Fruit fly (Drosophila melanogaster): ENCODE data around the gene CG43740.
A peak's percentile ranks its signal among the peaks of the same experiment; 100 is the strongest.

The CG43740 gene

dm6 chrX:10300140-10300539 is 33.3 kb upstream of the CG43740 start (continued):
- TF ChIP-seq gem (tag; optimal IDR thresholded peaks at IDR 0.05) (peak; percentile 49), lab (GFP tag; optimal IDR thresholded peaks at IDR 0.05) (peak; percentile 8), vvl (GFP tag; IDR thresholded peaks at IDR 0.05) (no peak), nau (GFP tag; optimal IDR thresholded peaks at IDR 0.05) (no peak), CG10959 (GFP tag; IDR thresholded peaks at IDR 0.05) (no peak), Hand (GFP tag; optimal IDR thresholded peaks at IDR 0.05) (no peak), prd (optimal IDR thresholded peaks at IDR 0.05) (no peak), prd (GFP tag; IDR thresholded peaks at IDR 0.05) (no peak), sug (tag; optimal IDR thresholded peaks at IDR 0.05) (no peak), E2f1 (GFP tag; IDR thresholded peaks at IDR 0.05) (no peak), Sry-δ (GFP tag; optimal IDR thresholded peaks at IDR 0.05) (no peak), CG11723 (GFP tag; optimal IDR thresholded peaks at IDR 0.05) (no peak), yki (optimal IDR thresholded peaks at IDR 0.05) (no peak), Hr78 (GFP tag; optimal IDR thresholded peaks at IDR 0.05) (no peak), Myb (GFP tag; optimal IDR thresholded peaks at IDR 0.05) (no peak), CG1647 (GFP tag; optimal IDR thresholded peaks at IDR 0.05) (no peak), hbn (GFP tag; IDR thresholded peaks at IDR 0.05; ENCODE audit: partially characterized antibody) (no peak), otp (GFP tag; IDR thresholded peaks at IDR 0.05) (no peak), unpg (GFP tag; optimal IDR thresholded peaks at IDR 0.05) (peak; percentile 20), Xrp1 (GFP tag; IDR thresholded peaks at IDR 0.05) (0 out of 2 replicates have a peak, but pooled peaks have one; percentile 9), ab (GFP tag; optimal IDR thresholded peaks at IDR 0.05) (no peak), CG4404 (GFP tag; IDR thresholded peaks at IDR 0.05) (no peak), fru (optimal IDR thresholded peaks at IDR 0.05) (no peak), bsh (GFP tag; optimal IDR thresholded peaks at IDR 0.05) (peak in 1 of 2 experiments; percentile 16), Adf1 (GFP tag; IDR thresholded peaks at IDR 0.05) (no peak), Atf-2 (GFP tag; optimal IDR thresholded peaks at IDR 0.05) (no peak), dati (GFP tag; IDR thresholded peaks at IDR 0.05) (no peak), CG17359 (tag; optimal IDR thresholded peaks at IDR 0.05) (no peak), Dek (tag; optimal IDR thresholded peaks at IDR 0.05) (no peak), Lim3 (GFP tag; IDR thresholded peaks at IDR 0.05) (no peak), CG10979 (tag; optimal IDR thresholded peaks at IDR 0.05) (no peak), CG8359 (GFP tag; optimal IDR thresholded peaks at IDR 0.05; ENCODE audit: borderline replicate concordance) (no peak), CG11504 (tag; optimal IDR thresholded peaks at IDR 0.05) (peak; percentile 41), CG2129 (GFP tag; IDR thresholded peaks at IDR 0.05; ENCODE audit: partially characterized antibody) (no peak), CG7839 (tag; optimal IDR thresholded peaks at IDR 0.05) (peak; percentile 26), C15 (GFP tag; IDR thresholded peaks at IDR 0.05) (no peak), CG18599 (GFP tag; optimal IDR thresholded peaks at IDR 0.05) (peak; percentile 5), CG31388 (GFP tag; optimal IDR thresholded peaks at IDR 0.05) (no peak), cato (GFP tag; optimal IDR thresholded peaks at IDR 0.05; ENCODE audit: borderline replicate concordance) (no peak), fd96Cb (tag; optimal IDR thresholded peaks at IDR 0.05) (peak; percentile 20), hb (GFP tag; IDR thresholded peaks at IDR 0.05; ENCODE audit: partially characterized antibody) (no peak), ERR (GFP tag; optimal IDR thresholded peaks at IDR 0.05) (no peak), CG34422 (GFP tag; IDR thresholded peaks at IDR 0.05) (no peak), Optix (GFP tag; IDR thresholded peaks at IDR 0.05) (no peak), CG2120 (GFP tag; optimal IDR thresholded peaks at IDR 0.05) (peak; percentile 17), CG2875 (GFP tag; optimal IDR thresholded peaks at IDR 0.05) (no peak), D (optimal IDR thresholded peaks at IDR 0.05) (no peak), D (GFP tag; optimal IDR thresholded peaks at IDR 0.05) (no peak), CG3407 (GFP tag; optimal IDR thresholded peaks at IDR 0.05) (no peak), tup (GFP tag; optimal IDR thresholded peaks at IDR 0.05) (no peak), CG6813 (GFP tag; optimal IDR thresholded peaks at IDR 0.05) (no peak), row (GFP tag; IDR thresholded peaks at IDR 0.05) (peak; percentile 38; the same call in 1 of the 3 replicates)

All from whole organism, embryonic.